Worm (Caenorhabditis elegans): ENCODE measurements around the gene F55G11.10.

DNA sequence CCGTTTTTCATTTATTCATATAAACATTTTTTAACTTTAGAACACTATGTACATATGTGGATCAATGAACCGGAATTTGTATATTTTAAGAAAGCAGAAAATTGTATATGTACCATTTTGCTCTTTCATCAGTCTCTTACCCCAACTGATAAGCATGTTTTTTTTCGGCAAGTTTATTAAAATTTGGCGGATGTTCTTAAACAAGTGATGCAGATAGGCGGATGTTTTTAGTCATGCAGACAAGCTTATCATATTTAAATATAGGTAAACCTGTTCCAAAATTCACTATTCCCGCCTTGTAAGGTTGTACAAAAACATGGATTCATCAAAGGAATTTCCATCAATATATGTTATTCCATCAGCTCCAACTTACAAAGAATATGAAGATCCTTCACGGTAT, 49.2 kb upstream of the F55G11.10 start, which contains the start of gene K08D8.9:
- TF ChIP-seq aly-2 (tag; optimal IDR thresholded peaks at IDR 0.05) (no peak), ceh-16 (tag; optimal IDR thresholded peaks at IDR 0.05) (no peak), pha-4 (tag; optimal IDR thresholded peaks at IDR 0.05) (no peak), nhr-67 (tag; optimal IDR thresholded peaks at IDR 0.05) (no peak), ceh-9 (tag; optimal IDR thresholded peaks at IDR 0.05) (no peak), fos-1 (tag; optimal IDR thresholded peaks at IDR 0.05) (no peak)

All from whole organism, L3 larva.